Fruit fly (Drosophila melanogaster) S2 (cell line): ENCODE measurements around the gene CG15014.

Experiments
- CG8478 ChIP-seq: fragments of >200 bp; optimal IDR thresholded peaks from 2 replicates; lab custom pipeline; 2018
- CTCF ChIP-seq, 2 experiments: fragments of >200 bp; optimal IDR thresholded peaks; 2 replicates each; lab custom pipeline; 2018

DNA sequence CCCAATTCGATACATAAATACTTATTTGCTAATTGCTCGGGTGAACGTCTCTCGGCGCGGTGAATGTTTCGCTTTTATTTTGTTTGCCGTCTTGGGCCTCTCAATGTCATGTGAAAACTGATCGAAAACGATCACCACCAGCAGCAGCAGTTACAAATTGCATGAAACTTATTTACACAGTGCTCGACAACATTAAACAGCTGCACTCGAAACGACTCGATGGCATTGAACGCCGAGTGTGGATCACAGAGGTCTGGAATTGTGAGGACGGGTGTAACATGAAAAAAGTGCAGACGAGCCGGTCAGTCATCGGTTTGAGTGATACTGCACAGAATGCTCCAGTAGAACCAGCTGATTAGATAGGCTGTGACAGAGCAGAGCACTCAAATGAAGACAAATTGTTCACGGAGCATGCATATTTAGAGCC lies 35.7 kb upstream of the CG15014 start:
- TF ChIP-seq CTCF (optimal IDR thresholded peaks at IDR 0.05; lab: Kevin White, UChicago) (no peak), CG8478 (lab: Kevin White, UChicago) (no peak)
